Fruit fly (Drosophila melanogaster) whole organism, embryonic: Measurements from ENCODE around the gene HP5.

ENCODE experiments used
- Blimp-1 ChIP-seq: fragments of 200-800 bp; sonication (Bioruptor generic); optimal IDR thresholded peaks from 3 replicates; lab custom pipeline; 2018; ENCODE audit warnings: missing biosample characterization, missing genetic modification characterization, mild to moderate bottlenecking, moderate library complexity, missing genetic modification reagents
- CG10209 ChIP-seq: fragments of 200-800 bp; sonication (Bioruptor generic); optimal IDR thresholded peaks from 3 replicates; lab custom pipeline; 2017; ENCODE audit warnings: missing biosample characterization, mild to moderate bottlenecking, missing genetic modification characterization, missing genetic modification reagents
- CG10267 ChIP-seq: fragments of 200-800 bp; sonication (Bioruptor generic); optimal IDR thresholded peaks from 2 replicates; lab custom pipeline; 2018; ENCODE audit warnings: missing biosample characterization, mild to moderate bottlenecking, missing genetic modification characterization, moderate library complexity
- CG11504 ChIP-seq: fragments of 200-800 bp; sonication (Bioruptor generic); optimal IDR thresholded peaks from 3 replicates; lab custom pipeline; 2019; ENCODE audit warnings: missing biosample characterization, mild to moderate bottlenecking, missing genetic modification characterization, moderate library complexity
- CG14710 ChIP-seq: fragments of 200-800 bp; sonication (Bioruptor generic); optimal IDR thresholded peaks from 3 replicates; lab custom pipeline; 2019; ENCODE audit warnings: missing biosample characterization, mild to moderate bottlenecking, missing genetic modification characterization, moderate library complexity
- CG15011 ChIP-seq: fragments of 200-800 bp; sonication (Bioruptor generic); optimal IDR thresholded peaks from 3 replicates; lab custom pipeline; 2018; ENCODE audit warnings: missing biosample characterization, mild to moderate bottlenecking, missing genetic modification characterization
- CG15073 ChIP-seq: fragments of 200-800 bp; sonication (Bioruptor generic); optimal IDR thresholded peaks from 2 replicates; lab custom pipeline; 2016; ENCODE audit warnings: missing biosample characterization, missing genetic modification characterization
- CG1647 ChIP-seq: fragments of 200-800 bp; sonication (Bioruptor generic); optimal IDR thresholded peaks from 3 replicates; lab custom pipeline; 2016; ENCODE audit warnings: missing biosample characterization, missing genetic modification characterization
- CG17912 ChIP-seq: fragments of 200-800 bp; sonication (Bioruptor generic); optimal IDR thresholded peaks from 2 replicates; lab custom pipeline; 2018; ENCODE audit warnings: missing biosample characterization, mild to moderate bottlenecking, missing genetic modification characterization
- CG18011 ChIP-seq: fragments of 200-800 bp; sonication (Bioruptor generic); optimal IDR thresholded peaks from 2 replicates; lab custom pipeline; 2017; ENCODE audit warnings: missing biosample characterization, missing genetic modification characterization, mild to moderate bottlenecking, moderate library complexity, missing genotype
- CG1832 ChIP-seq: fragments of 200-800 bp; sonication (Bioruptor generic); optimal IDR thresholded peaks from 2 replicates; lab custom pipeline; 2017; ENCODE audit warnings: missing biosample characterization, mild to moderate bottlenecking, missing genetic modification characterization, inconsistent platforms
- CG18619 ChIP-seq: fragments of 200-800 bp; sonication (Bioruptor generic); optimal IDR thresholded peaks from 3 replicates; lab custom pipeline; 2017; ENCODE audit warnings: missing biosample characterization, mild to moderate bottlenecking, missing genetic modification characterization
- CG2889 ChIP-seq: fragments of 200-800 bp; sonication (Bioruptor generic); IDR thresholded peaks from 3 replicates; pipeline ENCODE4 v1.3.6; 2022; ENCODE audit warnings: missing biosample characterization, missing genetic modification characterization
- CG30431 ChIP-seq: fragments of 200-800 bp; sonication (Bioruptor generic); optimal IDR thresholded peaks from 2 replicates; lab custom pipeline; 2017; ENCODE audit warnings: missing biosample characterization, missing genetic modification characterization
- CG4617 ChIP-seq: fragments of 200-800 bp; sonication (Bioruptor generic); optimal IDR thresholded peaks from 3 replicates; lab custom pipeline; 2016; ENCODE audit warnings: missing biosample characterization, missing genetic modification characterization, borderline replicate concordance
- CG4854 ChIP-seq: fragments of 200-800 bp; sonication (Bioruptor generic); optimal IDR thresholded peaks from 2 replicates; lab custom pipeline; 2016; ENCODE audit warnings: missing biosample characterization, missing genetic modification characterization, inconsistent platforms
- CG6175 ChIP-seq: fragments of 200-800 bp; sonication (Bioruptor generic); IDR thresholded peaks from 3 replicates; pipeline ENCODE4 v1.3.6; 2022; ENCODE audit warnings: missing biosample characterization, missing genetic modification characterization
- CG8924 ChIP-seq: fragments of 200-800 bp; optimal IDR thresholded peaks from 3 replicates; lab custom pipeline; 2019; ENCODE audit warnings: missing biosample characterization, mild to moderate bottlenecking, missing genetic modification characterization, moderate library complexity
- D ChIP-seq, 2 experiments: fragments of 200-800 bp in 1 of 2; fragments of >200 bp in 1 of 2; sonication (Bioruptor generic) in 1 of 2; optimal IDR thresholded peaks; 2 replicates in 1 of 2; 3 replicates in 1 of 2; lab custom pipeline; 2017; ENCODE audit warnings: mild to moderate bottlenecking in 1 of 2, missing biosample characterization in 1 of 2, missing genetic modification characterization in 1 of 2, missing genetic modification reagents in 1 of 2
- D19B ChIP-seq: fragments of 200-800 bp; sonication (Bioruptor generic); optimal IDR thresholded peaks from 2 replicates; lab custom pipeline; 2017; ENCODE audit warnings: missing biosample characterization, mild to moderate bottlenecking, missing genetic modification characterization
- Dp ChIP-seq: fragments of 200-800 bp; sonication (Bioruptor generic); optimal IDR thresholded peaks from 2 replicates; lab custom pipeline; 2018; ENCODE audit warnings: missing biosample characterization, mild to moderate bottlenecking, missing genetic modification characterization, moderate library complexity
- ERR ChIP-seq: fragments of 200-800 bp; sonication (Bioruptor generic); optimal IDR thresholded peaks from 2 replicates; lab custom pipeline; 2016; ENCODE audit warnings: missing biosample characterization, missing genetic modification characterization
- Hmr ChIP-seq: fragments of 200-800 bp; sonication (Bioruptor generic); optimal IDR thresholded peaks from 3 replicates; lab custom pipeline; 2017; ENCODE audit warnings: mild to moderate bottlenecking, missing biosample characterization, missing genetic modification reagents, missing genetic modification characterization
- Hr78 ChIP-seq, 2 experiments: fragments of 200-800 bp in 1 of 2; fragments of >200 bp in 1 of 2; sonication (Bioruptor generic) in 1 of 2; optimal IDR thresholded peaks; 2 replicates each; lab custom pipeline; 2017 to 2019; ENCODE audit warnings: missing biosample characterization in 2 of 2, missing genetic modification characterization in 2 of 2, mild to moderate bottlenecking in 1 of 2, moderate library complexity in 1 of 2
- MESR4 ChIP-seq: fragments of 200-800 bp; sonication (Bioruptor generic); optimal IDR thresholded peaks from 2 replicates; lab custom pipeline; 2018; ENCODE audit warnings: missing biosample characterization, mild to moderate bottlenecking, missing genetic modification characterization, moderate library complexity
- Med ChIP-seq: fragments of 200-800 bp; sonication (Bioruptor generic); peaks from one replicate; lab custom pipeline; 2016; ENCODE audit warnings: missing biosample characterization, missing genetic modification characterization, mild to moderate bottlenecking, inconsistent platforms, moderate library complexity
- Oaz ChIP-seq: fragments of 200-800 bp; sonication (Bioruptor generic); IDR thresholded peaks from 2 replicates; pipeline ENCODE4 v1.3.6; 2022; ENCODE audit warnings: missing biosample characterization, missing genetic modification characterization
- Oli ChIP-seq: fragments of 200-800 bp; sonication (Bioruptor generic); optimal IDR thresholded peaks from 2 replicates; lab custom pipeline; 2018; ENCODE audit warnings: missing biosample characterization, mild to moderate bottlenecking, missing genetic modification characterization, moderate library complexity
- Ravus ChIP-seq: fragments of 200-800 bp; sonication (Bioruptor generic); IDR thresholded peaks from 2 replicates; pipeline ENCODE4 v1.3.6; 2022; ENCODE audit warnings: missing biosample characterization, missing genetic modification characterization
- Rx ChIP-seq: fragments of 200-800 bp; sonication (Bioruptor generic); IDR thresholded peaks from 2 replicates; pipeline ENCODE4 v1.3.6; 2022; ENCODE audit warnings: missing biosample characterization, missing genetic modification characterization
- Tbp ChIP-seq: fragments of >200 bp; optimal IDR thresholded peaks from 2 replicates; lab custom pipeline; 2018; ENCODE audit warnings: missing biosample characterization, missing genetic modification characterization
- ab ChIP-seq: fragments of 200-800 bp; sonication (Bioruptor generic); optimal IDR thresholded peaks from 2 replicates; lab custom pipeline; 2016; ENCODE audit warnings: missing biosample characterization, missing genetic modification characterization
- ash1 ChIP-seq: fragments of 200-800 bp; sonication (Bioruptor generic); optimal IDR thresholded peaks from 2 replicates; lab custom pipeline; 2018; ENCODE audit warnings: missing biosample characterization, mild to moderate bottlenecking, missing genetic modification characterization
- bowl ChIP-seq: fragments of 200-800 bp; sonication (Bioruptor generic); IDR thresholded peaks from 2 replicates; pipeline ENCODE4 v1.3.6; 2022; ENCODE audit warnings: missing biosample characterization, missing genetic modification characterization
- croc ChIP-seq: fragments of 200-800 bp; sonication (Bioruptor generic); conservative IDR thresholded peaks from 3 replicates; pipeline ENCODE4 v1.3.6; 2022; ENCODE audit warnings: missing biosample characterization, missing genetic modification characterization
- dan ChIP-seq: fragments of 200-800 bp; sonication (Bioruptor generic); IDR thresholded peaks from 2 replicates; pipeline ENCODE4 v1.3.6; 2022; ENCODE audit warnings: missing biosample characterization, missing genetic modification characterization
- gce ChIP-seq: fragments of 200-800 bp; sonication (Bioruptor generic); IDR thresholded peaks from 3 replicates; pipeline ENCODE4 v1.3.6; 2022; ENCODE audit warnings: missing biosample characterization, missing genetic modification characterization
- kay ChIP-seq: fragments of 200-800 bp; sonication (Bioruptor generic); optimal IDR thresholded peaks from 2 replicates; lab custom pipeline; 2016; ENCODE audit warnings: missing biosample characterization, missing genetic modification characterization
- kni ChIP-seq: fragments of 200-800 bp; sonication (Bioruptor generic); optimal IDR thresholded peaks from 3 replicates; lab custom pipeline; 2017; ENCODE audit warnings: mild to moderate bottlenecking, missing biosample characterization, missing genetic modification reagents, missing genetic modification characterization
- knrl ChIP-seq: fragments of 200-800 bp; sonication (Bioruptor generic); IDR thresholded peaks from 3 replicates; pipeline ENCODE4 v1.3.6; 2022; ENCODE audit warnings: missing biosample characterization, missing genetic modification characterization; ENCODE audit not compliant: partially characterized antibody
- ranshi ChIP-seq: fragments of 200-800 bp; sonication (Bioruptor generic); IDR thresholded peaks from 2 replicates; pipeline ENCODE4 v1.3.6; 2022; ENCODE audit warnings: missing biosample characterization, missing genetic modification characterization
- salm ChIP-seq: fragments of 200-800 bp; sonication (Bioruptor generic); optimal IDR thresholded peaks from 2 replicates; lab custom pipeline; 2018; ENCODE audit warnings: missing biosample characterization, mild to moderate bottlenecking, missing genetic modification characterization
- seq ChIP-seq: fragments of 200-800 bp; sonication (Bioruptor generic); IDR thresholded peaks from 2 replicates; pipeline ENCODE4 v1.3.6; 2022; ENCODE audit warnings: missing biosample characterization, missing genetic modification characterization
- sisA ChIP-seq: fragments of 200-800 bp; sonication (Bioruptor generic); IDR thresholded peaks from 2 replicates; pipeline ENCODE4 v1.3.6; 2022; ENCODE audit warnings: missing biosample characterization, missing genetic modification characterization
- stc ChIP-seq: fragments of 200-800 bp; sonication (Bioruptor generic); IDR thresholded peaks from 2 replicates; pipeline ENCODE4 v1.3.6; 2022; ENCODE audit warnings: missing biosample characterization, missing genetic modification characterization
- tx ChIP-seq: fragments of 200-800 bp; sonication (Bioruptor generic); optimal IDR thresholded peaks from 2 replicates; lab custom pipeline; 2016; ENCODE audit warnings: missing biosample characterization, missing genetic modification characterization
- unpg ChIP-seq: fragments of 200-800 bp; sonication (Bioruptor generic); optimal IDR thresholded peaks from 3 replicates; lab custom pipeline; 2018; ENCODE audit warnings: missing biosample characterization, mild to moderate bottlenecking, missing genetic modification characterization, moderate library complexity
- wdn ChIP-seq: fragments of 200-800 bp; sonication (Bioruptor generic); IDR thresholded peaks from 2 replicates; pipeline ENCODE4 v1.3.6; 2022; ENCODE audit warnings: missing biosample characterization, missing genetic modification characterization
- wek ChIP-seq: fragments of 200-800 bp; sonication (Bioruptor generic); optimal IDR thresholded peaks from 3 replicates; lab custom pipeline; 2018; ENCODE audit warnings: missing biosample characterization, mild to moderate bottlenecking, missing genetic modification characterization, moderate library complexity
- zen2 ChIP-seq: fragments of 200-800 bp; sonication (Bioruptor generic); IDR thresholded peaks from 3 replicates; pipeline ENCODE4 v1.3.6; 2022; ENCODE audit warnings: missing biosample characterization, missing genetic modification characterization; ENCODE audit not compliant: partially characterized antibody

The HP5 gene

DNA sequence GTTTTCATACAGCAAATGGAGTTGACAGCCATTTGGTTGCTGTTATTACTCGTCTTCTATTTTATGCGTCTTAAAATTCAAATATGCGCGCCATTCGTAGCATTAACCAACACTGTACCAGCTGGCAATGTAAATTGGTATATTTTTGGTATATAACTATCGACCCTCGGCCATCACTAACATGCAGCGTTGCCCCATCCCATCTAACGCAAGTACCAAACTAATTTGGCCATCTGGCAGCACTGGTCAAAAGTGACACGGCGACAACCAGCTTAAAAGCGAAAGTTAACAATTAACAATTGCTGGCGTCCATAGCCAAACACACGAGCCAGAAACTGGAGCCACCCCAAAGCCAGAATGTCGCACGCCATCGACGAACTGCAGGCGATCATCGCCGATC is 28.7 kb downstream of the HP5 start, which contains the start of gene Uba5 (continued):
- TF ChIP-seq knrl (GFP tag; lab: Robert Waterston, UW) (0 out of 3 replicates have a peak, but pooled peaks have one; percentile 11), Ravus (GFP tag; lab: Robert Waterston, UW) (no peak), bowl (GFP tag; lab: Robert Waterston, UW) (no peak), CG10209 (GFP tag; lab: Kevin White, UChicago) (no peak), ab (GFP tag; lab: Kevin White, UChicago) (no peak), CG1832 (GFP tag; lab: Kevin White, UChicago) (no peak), Hr78 (GFP tag; optimal IDR thresholded peaks at IDR 0.05; lab: Kevin White, UChicago) (no peak), CG6175 (GFP tag; lab: Robert Waterston, UW) (no peak), unpg (GFP tag; lab: Kevin White, UChicago) (no peak), seq (GFP tag; lab: Robert Waterston, UW) (no peak), gce (no peak), Tbp (GFP tag; lab: Kevin White, UChicago) (no peak), Rx (GFP tag; lab: Robert Waterston, UW) (no peak), ash1 (no peak), kay (GFP tag; lab: Kevin White, UChicago) (no peak), salm (tag; lab: Kevin White, UChicago) (no peak), Hmr (GFP tag; lab: Kevin White, UChicago) (peak; percentile 28), Oaz (no peak), dan (no peak), CG15011 (GFP tag; lab: Kevin White, UChicago) (no peak), wek (GFP tag; lab: Kevin White, UChicago) (no peak), CG30431 (GFP tag; lab: Kevin White, UChicago) (no peak), CG17912 (GFP tag; lab: Kevin White, UChicago) (no peak), MESR4 (GFP tag; lab: Kevin White, UChicago) (peak; percentile 78), sisA (GFP tag; lab: Robert Waterston, UW) (no peak), tx (no peak), Dp (GFP tag; lab: Kevin White, UChicago) (peak; percentile 93), ranshi (GFP tag; lab: Robert Waterston, UW) (no peak), ERR (no peak), stc (no peak), CG15073 (no peak), CG4617 (GFP tag; lab: Kevin White, UChicago) (no peak), CG4854 (GFP tag; lab: Kevin White, UChicago) (no peak), CG18619 (no peak), Oli (no peak), kni (GFP tag; lab: Kevin White, UChicago) (no peak), CG14710 (tag; lab: Kevin White, UChicago) (peak; percentile 37), CG8924 (no peak), Med (GFP tag; lab: Kevin White, UChicago) (peak; percentile 87), D19B (GFP tag; lab: Kevin White, UChicago) (no peak), CG1647 (GFP tag; lab: Kevin White, UChicago) (no peak), croc (no peak), CG2889 (no peak), wdn (GFP tag; lab: Robert Waterston, UW) (no peak), CG11504 (tag; lab: Kevin White, UChicago) (no peak), CG10267 (peak; percentile 93), Blimp-1 (GFP tag; lab: Kevin White, UChicago) (peak; percentile 99), D (optimal IDR thresholded peaks at IDR 0.05; lab: Kevin White, UChicago) (no peak), D (GFP tag; optimal IDR thresholded peaks at IDR 0.05; lab: Kevin White, UChicago) (no peak), zen2 (peak; percentile 10; the same call in 1 of the 3 replicates), CG18011 (GFP tag; lab: Kevin White, UChicago) (no peak)
